Worm (Caenorhabditis elegans) whole organism, young adult: ENCODE measurements around the gene M106.3.
A peak's percentile ranks its signal among the peaks of the same experiment; 100 is the strongest.

Experiments used
- D2030.7 ChIP-seq: fragments of 200-800 bp; sonication (Bioruptor generic); IDR thresholded peaks from 2 replicates; pipeline ENCODE4 v1.3.6; 2022; ENCODE audit warnings: missing genetic modification reagents, missing genetic modification characterization, missing compliant biosample characterization
- F49E8.2 ChIP-seq: sonication (generic microtip); optimal IDR thresholded peaks from 3 replicates; lab custom pipeline; 2017; ENCODE audit warnings: missing genetic modification characterization, mild to moderate bottlenecking, missing compliant biosample characterization, antibody characterized with exemption, moderate library complexity; ENCODE audit not compliant: insufficient read depth
- F55B11.4 ChIP-seq: sonication (generic microtip); optimal IDR thresholded peaks from 2 replicates; lab custom pipeline; 2016; ENCODE audit warnings: missing compliant biosample characterization, missing genetic modification characterization, borderline replicate concordance; ENCODE audit not compliant: insufficient read depth
- aptf-2 ChIP-seq: fragments of 200-800 bp; sonication (Bioruptor generic); conservative IDR thresholded peaks from 2 replicates; pipeline ENCODE4 v1.3.6; 2022; ENCODE audit warnings: missing genetic modification reagents, missing genetic modification characterization, missing compliant biosample characterization
- athp-1 ChIP-seq: sonication (generic microtip); optimal IDR thresholded peaks from 2 replicates; lab custom pipeline; 2017; ENCODE audit warnings: mild to moderate bottlenecking, missing genetic modification characterization, missing compliant biosample characterization
- attf-3 ChIP-seq: fragments of 200-800 bp; sonication (Bioruptor generic); conservative IDR thresholded peaks from 2 replicates; pipeline ENCODE4 v1.3.6; 2022; ENCODE audit warnings: missing genetic modification reagents, missing genetic modification characterization, missing compliant biosample characterization
- cebp-2 ChIP-seq: fragments of 200-800 bp; sonication (Bioruptor generic); IDR thresholded peaks from 2 replicates; pipeline ENCODE4 v1.3.6; 2022; ENCODE audit warnings: missing genetic modification characterization, missing compliant biosample characterization
- ceh-40 ChIP-seq: fragments of 200-800 bp; sonication (Bioruptor generic); IDR thresholded peaks from 2 replicates; pipeline ENCODE4 v1.3.6; 2022; ENCODE audit warnings: missing genetic modification characterization, missing compliant biosample characterization
- ceh-58 ChIP-seq: fragments of 200-800 bp; sonication (Bioruptor generic); IDR thresholded peaks from 2 replicates; pipeline ENCODE4 v1.3.6; 2022; ENCODE audit warnings: missing genetic modification characterization, missing compliant biosample characterization
- chd-7 ChIP-seq: sonication (generic microtip); optimal IDR thresholded peaks from 2 replicates; lab custom pipeline; 2016; ENCODE audit warnings: mild to moderate bottlenecking, missing genetic modification characterization, moderate library complexity, missing compliant biosample characterization
- dox-1 ChIP-seq: fragments of 200-800 bp; sonication (Bioruptor generic); IDR thresholded peaks from 2 replicates; pipeline ENCODE4 v1.3.6; 2022; ENCODE audit warnings: missing genetic modification reagents, missing genetic modification characterization, missing compliant biosample characterization
- dpff-1 ChIP-seq: sonication (generic microtip); optimal IDR thresholded peaks from 2 replicates; lab custom pipeline; 2017; ENCODE audit warnings: mild to moderate bottlenecking, missing genetic modification characterization, missing compliant biosample characterization
- dpl-1 ChIP-seq: fragments of 150-350 bp; optimal IDR thresholded peaks from 2 replicates; lab custom pipeline; 2014; ENCODE audit warnings: missing biosample characterization, missing genetic modification reagents, missing genetic modification characterization
- efl-1 ChIP-seq: fragments of 150-350 bp; optimal IDR thresholded peaks from 2 replicates; lab custom pipeline; 2014; ENCODE audit warnings: missing biosample characterization, missing genetic modification reagents, missing genetic modification characterization
- ekl-4 ChIP-seq: fragments of 200-800 bp; sonication (Bioruptor generic); IDR thresholded peaks from 2 replicates; pipeline ENCODE4 v1.3.6; 2022; ENCODE audit warnings: missing genetic modification reagents, missing genetic modification characterization, missing compliant biosample characterization
- hlh-26 ChIP-seq: fragments of 200-800 bp; sonication (Bioruptor generic); conservative IDR thresholded peaks from 2 replicates; pipeline ENCODE4 v1.3.6; 2022; ENCODE audit warnings: missing genetic modification reagents, missing genetic modification characterization, missing compliant biosample characterization
- let-526 ChIP-seq: fragments of 200-800 bp; sonication (Bioruptor generic); IDR thresholded peaks from 2 replicates; pipeline ENCODE4 v1.3.6; 2022; ENCODE audit warnings: missing genetic modification reagents, missing genetic modification characterization, missing compliant biosample characterization
- let-607 ChIP-seq, 2 experiments: fragments of 200-800 bp in 1 of 2; sonication (Bioruptor generic) in 1 of 2; sonication (generic microtip) in 1 of 2; optimal IDR thresholded peaks; 2 replicates each; lab custom pipeline; 2016 to 2018; ENCODE audit warnings: mild to moderate bottlenecking in 2 of 2, missing compliant biosample characterization in 2 of 2, missing genetic modification characterization in 2 of 2, moderate library complexity in 2 of 2, missing genotype in 1 of 2
- lin-26 ChIP-seq: fragments of 200-800 bp; sonication (Bioruptor generic); IDR thresholded peaks from 2 replicates; pipeline ENCODE4 v1.3.6; 2022; ENCODE audit warnings: missing genetic modification reagents, missing genetic modification characterization, missing compliant biosample characterization
- lin-35 ChIP-seq, 3 experiments: fragments of 150-350 bp in 2 of 3; sonication (generic microtip) in 1 of 3; optimal IDR thresholded peaks; 2 replicates each; lab custom pipeline; 2014 to 2018; ENCODE audit warnings: missing biosample characterization in 3 of 3, missing genetic modification characterization in 3 of 3, missing genetic modification reagents in 3 of 3
- madf-10 ChIP-seq: sonication (generic microtip); optimal IDR thresholded peaks from 2 replicates; lab custom pipeline; 2016; ENCODE audit warnings: mild to moderate bottlenecking, missing genetic modification characterization, missing compliant biosample characterization
- madf-6 ChIP-seq: fragments of 200-800 bp; sonication (Bioruptor generic); IDR thresholded peaks from 2 replicates; pipeline ENCODE4 v1.3.6; 2022; ENCODE audit warnings: missing genetic modification reagents, missing genetic modification characterization, missing compliant biosample characterization
- mcd-1 ChIP-seq: fragments of 200-800 bp; sonication (Bioruptor generic); IDR thresholded peaks from 2 replicates; pipeline ENCODE4 v1.3.6; 2022; ENCODE audit warnings: missing genetic modification reagents, missing genetic modification characterization, missing compliant biosample characterization
- mes-4 ChIP-seq: sonication (generic microtip); optimal IDR thresholded peaks from 2 replicates; lab custom pipeline; 2016; ENCODE audit warnings: missing genotype, missing genetic modification characterization, missing compliant biosample characterization
- nfya-1 ChIP-seq: sonication (generic microtip); optimal IDR thresholded peaks from 2 replicates; lab custom pipeline; 2017; ENCODE audit warnings: antibody characterized with exemption, missing compliant biosample characterization, missing genetic modification characterization, borderline replicate concordance; ENCODE audit not compliant: insufficient read depth
- nfyb-1 ChIP-seq: fragments of 200-800 bp; sonication (Bioruptor generic); IDR thresholded peaks from 2 replicates; pipeline ENCODE4 v1.3.6; 2022; ENCODE audit warnings: missing genetic modification reagents, missing genetic modification characterization, missing compliant biosample characterization
- nhr-80 ChIP-seq: sonication (generic microtip); optimal IDR thresholded peaks from 2 replicates; lab custom pipeline; 2016; ENCODE audit warnings: missing genetic modification characterization, missing compliant biosample characterization
- nhr-90 ChIP-seq: sonication (generic microtip); optimal IDR thresholded peaks from 2 replicates; lab custom pipeline; 2016; ENCODE audit warnings: missing genotype, mild to moderate bottlenecking, missing genetic modification characterization, missing compliant biosample characterization
- pbrm-1 ChIP-seq: fragments of 200-800 bp; sonication (Bioruptor generic); IDR thresholded peaks from 2 replicates; pipeline ENCODE4 v1.3.6; 2022; ENCODE audit warnings: missing genetic modification reagents, missing genetic modification characterization, missing compliant biosample characterization
- pha-4 ChIP-seq: fragments of 150-350 bp; sonication (generic microtip); optimal IDR thresholded peaks from 2 replicates; lab custom pipeline; 2014; ENCODE audit warnings: missing biosample characterization, missing genetic modification reagents, missing genetic modification characterization
- rcor-1 ChIP-seq: fragments of 200-800 bp; sonication (Bioruptor generic); IDR thresholded peaks from 2 replicates; pipeline ENCODE4 v1.3.6; 2022; ENCODE audit warnings: missing genetic modification reagents, missing genetic modification characterization, missing compliant biosample characterization
- rpc-1 ChIP-seq, 2 experiments: fragments of 150-350 bp in 1 of 2; sonication (generic microtip) in 1 of 2; optimal IDR thresholded peaks; 2 replicates each; lab custom pipeline; 2014 to 2018; ENCODE audit warnings: missing biosample characterization in 1 of 2, missing genetic modification characterization in 1 of 2, missing genetic modification reagents in 1 of 2, missing genotype in 1 of 2
- snpc-1.3 ChIP-seq: sonication (generic microtip); optimal IDR thresholded peaks from 2 replicates; lab custom pipeline; 2017; ENCODE audit warnings: missing genetic modification characterization, mild to moderate bottlenecking, missing compliant biosample characterization, antibody characterized with exemption, moderate library complexity, missing genotype, missing genetic modification reagents; ENCODE audit not compliant: insufficient read depth
- tbp1 ChIP-seq: fragments of 200-800 bp; sonication (Bioruptor generic); optimal IDR thresholded peaks from 2 replicates; lab custom pipeline; 2018; ENCODE audit warnings: mild to moderate bottlenecking, missing genetic modification characterization, missing compliant biosample characterization
- xnd-1 ChIP-seq: sonication (generic microtip); optimal IDR thresholded peaks from 2 replicates; lab custom pipeline; 2016; ENCODE audit warnings: missing genotype, missing genetic modification reagents, missing genetic modification characterization, missing compliant biosample characterization

The M106.3 gene

ce11 chrII:10861723-10862486 is 1.2 kb upstream of the M106.3 start (continued):
- no peak for TF ChIP-seq nhr-90 (tag; lab: Kevin White, UChicago)

ce11 chrII:10861305-10861704 is 596 bp upstream of the M106.3 start:
- TF ChIP-seq xnd-1 (tag; lab: Kevin White, UChicago): no peak
- TF ChIP-seq nfya-1 (tag; lab: Kevin White, UChicago): no peak
- TF ChIP-seq chd-7 (tag; lab: Kevin White, UChicago): no peak
- TF ChIP-seq nfyb-1 (GFP tag; lab: Robert Waterston, UW): peak; percentile 80
- TF ChIP-seq dpff-1 (tag; lab: Kevin White, UChicago): no peak
- no peak for TF ChIP-seq F55B11.4 (tag; lab: Kevin White, UChicago)

ce11 chrII:10859359-10859758 is 1.4 kb downstream of the M106.3 start:
- TF ChIP-seq rpc-1 (optimal IDR thresholded peaks at IDR 0.05; lab: Kevin White, UChicago) (no peak), rpc-1 (tag; optimal IDR thresholded peaks at IDR 0.05; lab: Kevin White, UChicago) (no peak), athp-1 (tag; lab: Kevin White, UChicago) (no peak), ekl-4 (GFP tag; lab: Robert Waterston, UW) (0 out of 2 replicates have a peak, but pooled peaks have one; percentile 26), pbrm-1 (GFP tag; lab: Robert Waterston, UW) (no peak), mes-4 (tag; lab: Kevin White, UChicago) (no peak), nhr-80 (peak; percentile 70), lin-35 (GFP tag; optimal IDR thresholded peaks at IDR 0.05; lab: Kevin White, UChicago) (no peak), madf-6 (no peak), snpc-1.3 (no peak), nfyb-1 (GFP tag; lab: Robert Waterston, UW) (0 out of 2 replicates have a peak, but pooled peaks have one; percentile 13), let-607 (tag; optimal IDR thresholded peaks at IDR 0.05; lab: Kevin White, UChicago) (no peak), nhr-90 (tag; lab: Kevin White, UChicago) (no peak), dox-1 (GFP tag; lab: Robert Waterston, UW) (peak; percentile 37; the same call in 1 of the 2 replicates)

ce11 chrII:10857077-10857476 is 3.6 kb downstream of the M106.3 start, which contains the start of gene M106.7:
Gene M106.7 (minus strand): TSS chrII:10857177.
- TF ChIP-seq efl-1 (GFP tag; lab: Kevin White, UChicago) (no peak), dpl-1 (GFP tag; lab: Kevin White, UChicago) (no peak), D2030.7 (no peak), tbp1 (GFP tag; lab: Kevin White, UChicago) (no peak), aptf-2 (GFP tag; lab: Robert Waterston, UW) (no peak), athp-1 (tag; lab: Kevin White, UChicago) (no peak), hlh-26 (GFP tag; lab: Robert Waterston, UW) (no peak), cebp-2 (GFP tag; lab: Robert Waterston, UW) (no peak), mcd-1 (no peak), lin-26 (GFP tag; lab: Robert Waterston, UW) (no peak), madf-10 (tag; lab: Kevin White, UChicago) (no peak), ceh-40 (GFP tag; lab: Robert Waterston, UW) (no peak), ceh-58 (GFP tag; lab: Robert Waterston, UW) (no peak), pha-4 (tag; lab: Kevin White, UChicago) (no peak), attf-3 (no peak), F49E8.2 (tag; lab: Kevin White, UChicago) (no peak), let-526 (GFP tag; lab: Robert Waterston, UW) (no peak), rcor-1 (GFP tag; lab: Robert Waterston, UW) (no peak)
